Worm (Caenorhabditis elegans) whole organism, L4 larva: Measurements from ENCODE around the gene C25D7.9.

ENCODE experiments used
- F37D6.2 ChIP-seq: sonication (generic microtip); optimal IDR thresholded peaks from 2 replicates; lab custom pipeline; 2016; ENCODE audit warnings: mild to moderate bottlenecking, missing genetic modification characterization, missing compliant biosample characterization
- T26A8.4 ChIP-seq: fragments of 200-800 bp; sonication (Bioruptor generic); IDR thresholded peaks from 2 replicates; pipeline ENCODE4 v1.3.6; 2022; ENCODE audit warnings: missing genetic modification characterization, missing compliant biosample characterization
- aha-1 ChIP-seq: fragments of 150-350 bp; peaks from one replicate; lab custom pipeline; 2014; ENCODE audit warnings: missing biosample characterization, missing genetic modification characterization
- arid-1 ChIP-seq: fragments of 200-800 bp; sonication (Bioruptor generic); conservative IDR thresholded peaks from 2 replicates; pipeline ENCODE4 v1.3.6; 2022; ENCODE audit warnings: missing genetic modification reagents, missing genetic modification characterization, missing compliant biosample characterization
- ceh-20 ChIP-seq: fragments of 200-800 bp; sonication (Bioruptor generic); IDR thresholded peaks from 2 replicates; pipeline ENCODE4 v1.3.6; 2022; ENCODE audit warnings: missing genetic modification reagents, missing genetic modification characterization, missing compliant biosample characterization
- ceh-82 ChIP-seq: sonication (generic microtip); optimal IDR thresholded peaks from 2 replicates; lab custom pipeline; 2017; ENCODE audit warnings: missing biosample characterization, missing genetic modification characterization
- ces-1 ChIP-seq: fragments of 150-350 bp; sonication (generic microtip); optimal IDR thresholded peaks from 4 replicates; lab custom pipeline; 2014; ENCODE audit warnings: missing biosample characterization, missing genetic modification reagents, missing genetic modification characterization
- cey-2 ChIP-seq: sonication (generic microtip); optimal IDR thresholded peaks from 3 replicates; lab custom pipeline; 2017; ENCODE audit warnings: missing genetic modification characterization, mild to moderate bottlenecking, missing compliant biosample characterization, antibody characterized with exemption, borderline replicate concordance; ENCODE audit not compliant: insufficient read depth
- ctbp-1 ChIP-seq: fragments of 200-800 bp; sonication (Bioruptor generic); IDR thresholded peaks from 2 replicates; pipeline ENCODE4 v1.3.6; 2022; ENCODE audit warnings: missing genetic modification reagents, missing genetic modification characterization, missing compliant biosample characterization
- daf-16 ChIP-seq, 3 experiments: sonication (generic microtip); optimal IDR thresholded peaks; 2 replicates each; lab custom pipeline; 2016 to 2017; ENCODE audit warnings: missing genetic modification characterization in 3 of 3, missing genetic modification reagents in 3 of 3, mild to moderate bottlenecking in 2 of 3, missing compliant biosample characterization in 2 of 3, missing biosample characterization in 1 of 3, moderate library complexity in 1 of 3
- dmd-6 ChIP-seq: fragments of 200-800 bp; sonication (Bioruptor generic); IDR thresholded peaks from 2 replicates; pipeline ENCODE4 v1.3.6; 2022; ENCODE audit warnings: missing genetic modification reagents, missing genetic modification characterization, missing compliant biosample characterization
- dpl-1 ChIP-seq: fragments of 150-350 bp; optimal IDR thresholded peaks from 2 replicates; lab custom pipeline; 2014; ENCODE audit warnings: missing biosample characterization, missing genetic modification reagents, missing genetic modification characterization
- dve-1 ChIP-seq: sonication (generic microtip); optimal IDR thresholded peaks from 2 replicates; lab custom pipeline; 2017; ENCODE audit warnings: antibody characterized with exemption, mild to moderate bottlenecking, missing genetic modification characterization, missing compliant biosample characterization; ENCODE audit not compliant: insufficient read depth
- egl-27 ChIP-seq: sonication (generic microtip); optimal IDR thresholded peaks from 3 replicates; lab custom pipeline; 2017; ENCODE audit warnings: missing biosample characterization, missing genetic modification reagents, missing genetic modification characterization
- egl-43 ChIP-seq: fragments of 200-800 bp; sonication (Bioruptor generic); IDR thresholded peaks from 2 replicates; pipeline ENCODE4 v1.3.6; 2022; ENCODE audit warnings: missing genetic modification reagents, missing genetic modification characterization, missing compliant biosample characterization
- fkh-10 ChIP-seq: fragments of 150-350 bp; optimal IDR thresholded peaks from 2 replicates; lab custom pipeline; 2014; ENCODE audit warnings: missing biosample characterization, missing genetic modification reagents, missing genetic modification characterization
- hif-1 ChIP-seq, 2 experiments: sonication (generic microtip); optimal IDR thresholded peaks; 2 replicates each; lab custom pipeline; 2016 to 2017; ENCODE audit warnings: missing compliant biosample characterization in 2 of 2, missing genetic modification characterization in 2 of 2, missing genetic modification reagents in 2 of 2, missing genotype in 2 of 2, mild to moderate bottlenecking in 1 of 2
- hlh-11 ChIP-seq: fragments of 200-800 bp; sonication (Bioruptor generic); optimal IDR thresholded peaks from 2 replicates; lab custom pipeline; 2018; ENCODE audit warnings: mild to moderate bottlenecking, missing genetic modification characterization, missing compliant biosample characterization
- hlh-30 ChIP-seq: sonication (generic microtip); optimal IDR thresholded peaks from 2 replicates; lab custom pipeline; 2017; ENCODE audit warnings: antibody characterized with exemption, mild to moderate bottlenecking, missing genetic modification characterization, missing compliant biosample characterization; ENCODE audit not compliant: insufficient read depth
- hmg-1.1 ChIP-seq: fragments of 200-800 bp; sonication (Bioruptor generic); IDR thresholded peaks from 2 replicates; pipeline ENCODE4 v1.3.6; 2022; ENCODE audit warnings: missing genetic modification reagents, missing genetic modification characterization, missing compliant biosample characterization
- lin-13 ChIP-seq: fragments of 150-350 bp; optimal IDR thresholded peaks from 2 replicates; lab custom pipeline; 2014; ENCODE audit warnings: missing biosample characterization, missing genetic modification reagents, missing genetic modification characterization
- lin-15B ChIP-seq: fragments of 150-350 bp; sonication (generic microtip); optimal IDR thresholded peaks from 3 replicates; lab custom pipeline; 2014; ENCODE audit warnings: missing biosample characterization, missing genetic modification characterization
- lin-38 ChIP-seq: fragments of 200-800 bp; sonication (Bioruptor generic); IDR thresholded peaks from 2 replicates; pipeline ENCODE4 v1.3.6; 2022; ENCODE audit warnings: missing genetic modification reagents, missing genetic modification characterization, missing compliant biosample characterization
- lin-39 ChIP-seq: fragments of 150-350 bp; optimal IDR thresholded peaks from 2 replicates; lab custom pipeline; 2014; ENCODE audit warnings: missing biosample characterization, missing genetic modification reagents, missing genetic modification characterization
- lsy-2 ChIP-seq, 2 experiments: fragments of 150-350 bp in 1 of 2; sonication (generic microtip) in 1 of 2; optimal IDR thresholded peaks; 2 replicates each; lab custom pipeline; 2014 to 2017; ENCODE audit warnings: missing biosample characterization in 2 of 2, missing genetic modification characterization in 2 of 2
- mdl-1 ChIP-seq, 2 experiments: fragments of 150-350 bp in 1 of 2; sonication (generic microtip) in 1 of 2; optimal IDR thresholded peaks; 2 replicates each; lab custom pipeline; 2014 to 2017; ENCODE audit warnings: missing biosample characterization in 2 of 2, missing genetic modification characterization in 2 of 2
- mep-1 ChIP-seq: fragments of 150-350 bp; sonication (generic microtip); optimal IDR thresholded peaks from 3 replicates; lab custom pipeline; 2014; ENCODE audit warnings: missing biosample characterization, missing genetic modification characterization
- mes-2 ChIP-seq: sonication (generic microtip); optimal IDR thresholded peaks from 2 replicates; lab custom pipeline; 2016; ENCODE audit warnings: missing genotype, mild to moderate bottlenecking, missing genetic modification characterization, missing compliant biosample characterization; ENCODE audit not compliant: poor library complexity, severe bottlenecking
- mxl-3 ChIP-seq: fragments of 200-800 bp; sonication (Bioruptor generic); optimal IDR thresholded peaks from 2 replicates; lab custom pipeline; 2018; ENCODE audit warnings: mild to moderate bottlenecking, missing genetic modification characterization, missing compliant biosample characterization
- nhr-11 ChIP-seq: fragments of 150-350 bp; optimal IDR thresholded peaks from 2 replicates; lab custom pipeline; 2014; ENCODE audit warnings: missing biosample characterization, missing genetic modification characterization
- nhr-28 ChIP-seq: fragments of 150-350 bp; optimal IDR thresholded peaks from 2 replicates; lab custom pipeline; 2014; ENCODE audit warnings: missing biosample characterization, missing genetic modification characterization
- nhr-42 ChIP-seq: fragments of 200-800 bp; sonication (Bioruptor generic); IDR thresholded peaks from 2 replicates; pipeline ENCODE4 v1.3.6; 2022; ENCODE audit warnings: missing genetic modification characterization, missing compliant biosample characterization
- nhr-6 ChIP-seq: fragments of 150-350 bp; optimal IDR thresholded peaks from 2 replicates; lab custom pipeline; 2014; ENCODE audit warnings: missing biosample characterization, missing genetic modification characterization
- pha-4 ChIP-seq, 2 experiments: fragments of 150-350 bp in 1 of 2; fragments of 200-800 bp in 1 of 2; sonication (Bioruptor generic) in 1 of 2; IDR thresholded peaks in 1 of 2; optimal IDR thresholded peaks in 1 of 2; 2 replicates each; pipeline versions ENCODE4 v1.3.6 to Lab custom; 2014 to 2022; ENCODE audit warnings: missing genetic modification characterization in 2 of 2, missing genetic modification reagents in 2 of 2, missing biosample characterization in 1 of 2, missing compliant biosample characterization in 1 of 2
- rbr-2 ChIP-seq: sonication (generic microtip); optimal IDR thresholded peaks from 2 replicates; lab custom pipeline; 2016; ENCODE audit warnings: missing genotype, missing genetic modification characterization, missing compliant biosample characterization
- saeg-2 ChIP-seq: fragments of 200-800 bp; sonication (Bioruptor generic); IDR thresholded peaks from 2 replicates; pipeline ENCODE4 v1.3.6; 2022; ENCODE audit warnings: missing genetic modification reagents, missing genetic modification characterization, missing compliant biosample characterization
- skn-1 ChIP-seq: fragments of 150-350 bp; optimal IDR thresholded peaks from 2 replicates; lab custom pipeline; 2014; ENCODE audit warnings: missing biosample characterization, missing genetic modification characterization
- snpc-1.2 ChIP-seq: fragments of 200-800 bp; sonication (Bioruptor generic); IDR thresholded peaks from 2 replicates; pipeline ENCODE4 v1.3.6; 2022; ENCODE audit warnings: missing genetic modification reagents, missing genetic modification characterization, missing compliant biosample characterization
- unc-62 ChIP-seq, 3 experiments: fragments of 150-350 bp in 1 of 3; sonication (generic microtip); optimal IDR thresholded peaks in 2 of 3; peaks in 1 of 3; 1 replicate in 1 of 3; 2 replicates in 2 of 3; lab custom pipeline; 2014 to 2017; ENCODE audit warnings: missing biosample characterization in 3 of 3, missing genetic modification characterization in 3 of 3, missing genetic modification reagents in 3 of 3, missing genotype in 1 of 3
- zag-1 ChIP-seq: fragments of 150-350 bp; optimal IDR thresholded peaks from 2 replicates; lab custom pipeline; 2014; ENCODE audit warnings: missing biosample characterization, missing genetic modification characterization
- ztf-11 ChIP-seq: fragments of 150-350 bp; optimal IDR thresholded peaks from 2 replicates; lab custom pipeline; 2014; ENCODE audit warnings: missing biosample characterization, missing genetic modification characterization

The C25D7.9 gene

ce11 chrV:15069435-15069985, 4.6 kb downstream of the C25D7.9 start:
- TF ChIP-seq fkh-10 (peak; percentile 14), nhr-42 (GFP tag; lab: Robert Waterston, UW) (no peak), lsy-2 (tag; optimal IDR thresholded peaks at IDR 0.05; lab: Kevin White, UChicago) (peak in 1 of 2 experiments; percentile 61)

ce11 chrV:15071015-15071810, 6.3 kb downstream of the C25D7.9 start, which contains the start of gene unc-76:
TSS of gene unc-76 (plus strand) at chrV:15071760.
- TF ChIP-seq hlh-11 (tag; lab: Kevin White, UChicago) (peak; percentile 68), mes-2 (tag; lab: Kevin White, UChicago) (peak; percentile 48), aha-1 (tag; lab: Kevin White, UChicago) (peak; percentile 95), nhr-6 (tag; lab: Kevin White, UChicago) (peak; percentile 87), ces-1 (GFP tag; lab: Kevin White, UChicago) (peak; percentile 56), ctbp-1 (peak; percentile 72), lin-15B (no peak), dve-1 (peak; percentile 72), cey-2 (tag; lab: Kevin White, UChicago) (no peak), T26A8.4 (GFP tag; lab: Robert Waterston, UW) (peak; percentile 41; the same call in 1 of the 2 replicates), F37D6.2 (tag; lab: Kevin White, UChicago) (peak; percentile 78), ceh-82 (tag; lab: Kevin White, UChicago) (no peak), dpl-1 (GFP tag; lab: Kevin White, UChicago) (peak; percentile 27), rbr-2 (tag; lab: Kevin White, UChicago) (peak; percentile 92), snpc-1.2 (no peak), egl-43 (peak; percentile 38; the same call in 1 of the 2 replicates), dmd-6 (GFP tag; lab: Robert Waterston, UW) (peak; percentile 38; the same call in 1 of the 2 replicates), hmg-1.1 (GFP tag; lab: Robert Waterston, UW) (peak; percentile 74), hlh-30 (tag; lab: Kevin White, UChicago) (peak; percentile 48), zag-1 (tag; lab: Kevin White, UChicago) (peak; percentile 56), mep-1 (tag; lab: Kevin White, UChicago) (peak; percentile 90), lin-39 (tag; lab: Kevin White, UChicago) (peak; percentile 80), daf-16 (GFP tag; optimal IDR thresholded peaks at IDR 0.05; lab: Kevin White, UChicago) (peak in 1 of 2 experiments; percentile 23), daf-16 (tag; optimal IDR thresholded peaks at IDR 0.05; lab: Kevin White, UChicago) (peak; percentile 8), pha-4 (GFP tag; IDR thresholded peaks at IDR 0.05; lab: Robert Waterston, UW) (peak; percentile 23; the same call in 1 of the 2 replicates), pha-4 (tag; optimal IDR thresholded peaks at IDR 0.05; lab: Kevin White, UChicago) (peak; percentile 20), arid-1 (0 out of 2 replicates have a peak, but pooled peaks have one; percentile 32), ceh-20 (GFP tag; lab: Robert Waterston, UW) (peak; percentile 55), skn-1 (tag; lab: Kevin White, UChicago) (no peak), fkh-10 (peak; percentile 92), unc-62 (GFP tag; optimal IDR thresholded peaks at IDR 0.05 in 1 of 2; lab: Kevin White, UChicago) (peak in 1 of 2 experiments; percentile 98), unc-62 (tag; optimal IDR thresholded peaks at IDR 0.05; lab: Kevin White, UChicago) (no peak), egl-27 (no peak), mxl-3 (no peak), lin-38 (GFP tag; lab: Robert Waterston, UW) (peak; percentile 21; the same call in 1 of the 2 replicates), mdl-1 (tag; optimal IDR thresholded peaks at IDR 0.05; lab: Kevin White, UChicago) (peak; percentile 2 to 31), nhr-28 (peak; percentile 55), nhr-11 (tag; lab: Kevin White, UChicago) (peak; percentile 72), ztf-11 (tag; lab: Kevin White, UChicago) (no peak), hif-1 (tag; optimal IDR thresholded peaks at IDR 0.05; lab: Kevin White, UChicago) (peak in 1 of 2 experiments; percentile 47), lsy-2 (tag; optimal IDR thresholded peaks at IDR 0.05; lab: Kevin White, UChicago) (peak; percentile 42 to 76), lin-13 (GFP tag; lab: Kevin White, UChicago) (peak; percentile 55), saeg-2 (GFP tag; lab: Robert Waterston, UW) (no peak)
- TF ChIP-seq, all 104 proteins: peak for 31
